Worm (Caenorhabditis elegans): ENCODE measurements around the gene F19G12.11.

The F19G12.11 gene

DNA sequence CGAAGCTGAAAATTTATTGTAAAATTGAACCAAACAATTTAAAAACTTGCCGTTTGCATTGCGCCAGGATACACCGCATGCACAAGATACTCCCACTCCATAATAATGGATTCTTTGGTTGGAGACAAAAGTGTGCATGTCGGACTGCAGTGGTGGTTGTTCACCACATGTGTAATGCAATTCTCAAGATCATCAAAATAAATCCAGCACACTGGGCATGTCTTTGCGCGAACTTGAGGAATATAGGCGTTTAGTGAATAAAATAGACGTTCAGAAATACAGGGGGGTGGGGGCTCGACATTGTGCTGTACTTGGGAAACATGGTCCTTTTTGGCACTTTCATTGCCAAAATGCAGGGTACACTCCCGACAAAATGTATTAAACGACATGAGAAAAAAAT is at the start of gene F19G12.11:
Gene F19G12.11 (minus strand): TSS at position 101 of the 400 bp plus-strand sequence.
- TF ChIP-seq tab-1 (GFP tag; IDR thresholded peaks at IDR 0.05), result no peak

DNA sequence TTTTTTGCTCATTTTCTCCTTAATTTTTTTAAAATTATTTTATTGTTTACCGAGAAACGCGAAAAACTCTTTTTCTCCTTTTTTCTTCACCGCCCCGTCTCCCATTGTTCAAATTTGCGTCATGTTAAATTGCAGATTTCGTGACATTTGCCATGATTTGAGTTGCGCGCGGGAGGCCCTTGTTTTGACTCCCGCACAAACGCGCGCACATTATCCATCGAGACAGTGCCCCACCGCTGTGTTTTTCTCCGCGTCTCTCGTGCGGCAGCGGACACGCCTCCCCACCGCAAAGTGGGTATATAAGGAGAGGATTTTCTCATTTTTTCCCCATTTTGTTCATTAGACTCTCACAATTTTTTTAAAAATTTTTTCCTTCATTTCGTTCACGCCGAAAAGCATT is 49.7 kb upstream of the F19G12.11 start:
- TF ChIP-seq cog-1 (tag; optimal IDR thresholded peaks at IDR 0.05) (no peak), ref-1 (GFP tag; conservative IDR thresholded peaks at IDR 0.05) (no peak), flt-1 (GFP tag; IDR thresholded peaks at IDR 0.05) (no peak), med-1 (GFP tag; optimal IDR thresholded peaks at IDR 0.05; ENCODE audit: insufficient read depth) (no peak), ztf-29 (GFP tag; IDR thresholded peaks at IDR 0.05) (no peak), ztf-23 (GFP tag; IDR thresholded peaks at IDR 0.05) (no peak), T22C8.4 (GFP tag; IDR thresholded peaks at IDR 0.05) (no peak), tab-1 (GFP tag; IDR thresholded peaks at IDR 0.05) (no peak), klf-2 (GFP tag; conservative IDR thresholded peaks at IDR 0.05) (no peak)

ce11 chrX:1473794-1474193 is 47.5 kb upstream of the F19G12.11 start:
- TF ChIP-seq ref-1 (GFP tag; conservative IDR thresholded peaks at IDR 0.05) (no peak), klf-2 (GFP tag; conservative IDR thresholded peaks at IDR 0.05) (no peak), tab-1 (GFP tag; IDR thresholded peaks at IDR 0.05) (no peak), med-1 (GFP tag; optimal IDR thresholded peaks at IDR 0.05; ENCODE audit: insufficient read depth) (no peak), T22C8.4 (GFP tag; IDR thresholded peaks at IDR 0.05) (no peak), cog-1 (tag; optimal IDR thresholded peaks at IDR 0.05) (no peak), ztf-23 (GFP tag; IDR thresholded peaks at IDR 0.05) (no peak), flt-1 (GFP tag; IDR thresholded peaks at IDR 0.05) (no peak), ztf-29 (GFP tag; IDR thresholded peaks at IDR 0.05) (no peak)

DNA sequence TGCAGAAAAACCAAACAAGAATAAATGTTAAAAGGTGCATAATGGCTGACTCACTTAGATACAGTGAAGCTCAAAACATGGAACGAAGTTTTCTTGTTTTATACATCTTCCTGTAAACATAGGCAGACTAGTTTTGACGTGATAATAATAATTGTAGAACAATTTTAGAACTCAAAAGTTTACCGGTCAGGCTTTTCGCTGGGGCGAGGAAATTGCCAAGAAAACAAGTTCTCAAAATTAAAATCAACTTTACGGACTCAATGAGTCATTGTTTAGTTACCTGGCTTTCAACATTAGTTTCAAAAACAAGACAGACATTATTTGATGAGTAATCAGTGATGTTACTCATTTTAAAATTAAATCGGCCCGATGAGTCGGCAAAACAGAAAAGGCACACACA is 46.6 kb upstream of the F19G12.11 start, which contains the start of gene D1005.5:
Gene D1005.5 (minus strand): TSS at position 101 of the 400 bp plus-strand sequence.
- TF ChIP-seq cog-1 (tag; optimal IDR thresholded peaks at IDR 0.05), result no peak
- no peak for TF ChIP-seq ztf-23 (GFP tag; IDR thresholded peaks at IDR 0.05)
- TF ChIP-seq med-1 (GFP tag; optimal IDR thresholded peaks at IDR 0.05; ENCODE audit: insufficient read depth), result no peak

ce11 chrX:1471232-1471631 is 44.9 kb upstream of the F19G12.11 start:
- TF ChIP-seq klf-2 (GFP tag; conservative IDR thresholded peaks at IDR 0.05) (0 out of 2 replicates have a peak, but pooled peaks have one; percentile 20), flt-1 (GFP tag; IDR thresholded peaks at IDR 0.05) (no peak)

DNA sequence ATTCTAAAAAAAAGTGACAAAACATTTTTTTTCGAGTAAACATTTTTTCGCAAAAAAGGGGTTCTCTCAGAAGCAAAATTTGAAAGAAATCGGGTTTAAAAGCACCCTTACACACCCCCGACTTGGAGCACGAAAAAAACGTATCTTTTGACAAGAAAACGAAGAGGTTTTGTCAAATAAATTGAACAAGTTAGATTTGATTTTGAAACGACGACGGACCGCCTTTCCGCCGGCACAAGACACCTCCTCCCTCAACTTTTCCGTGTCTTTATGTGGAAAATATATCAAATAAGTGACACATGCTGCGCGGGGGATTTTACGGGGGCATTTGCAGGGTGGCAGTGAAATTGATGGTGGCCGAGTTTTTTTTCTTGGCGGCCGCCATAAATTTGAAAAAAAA is 41.7 kb upstream of the F19G12.11 start:
- TF ChIP-seq klf-2 (GFP tag; conservative IDR thresholded peaks at IDR 0.05) (no peak), flt-1 (GFP tag; IDR thresholded peaks at IDR 0.05) (no peak), ref-1 (GFP tag; conservative IDR thresholded peaks at IDR 0.05) (no peak), tab-1 (GFP tag; IDR thresholded peaks at IDR 0.05) (no peak), T22C8.4 (GFP tag; IDR thresholded peaks at IDR 0.05) (no peak), cog-1 (tag; optimal IDR thresholded peaks at IDR 0.05) (no peak), ztf-23 (GFP tag; IDR thresholded peaks at IDR 0.05) (no peak), ztf-29 (GFP tag; IDR thresholded peaks at IDR 0.05) (no peak), med-1 (GFP tag; optimal IDR thresholded peaks at IDR 0.05; ENCODE audit: insufficient read depth) (no peak)

ce11 chrX:1464699-1465098 is 38.4 kb upstream of the F19G12.11 start, which contains the start of gene D1005.6:
TSS of gene D1005.6 (minus strand) at chrX:1464799.
- TF ChIP-seq tab-1 (GFP tag; IDR thresholded peaks at IDR 0.05), result no peak
- TF ChIP-seq ztf-29 (GFP tag; IDR thresholded peaks at IDR 0.05), result no peak
- TF ChIP-seq cog-1 (tag; optimal IDR thresholded peaks at IDR 0.05), result no peak

- TF ChIP-seq klf-2 (GFP tag; conservative IDR thresholded peaks at IDR 0.05), result no peak
- TF ChIP-seq tab-1 (GFP tag; IDR thresholded peaks at IDR 0.05), result no peak
- no peak for TF ChIP-seq flt-1 (GFP tag; IDR thresholded peaks at IDR 0.05)
- TF ChIP-seq ref-1 (GFP tag; conservative IDR thresholded peaks at IDR 0.05), result no peak
- TF ChIP-seq ztf-23 (GFP tag; IDR thresholded peaks at IDR 0.05), result no peak
- TF ChIP-seq ztf-29 (GFP tag; IDR thresholded peaks at IDR 0.05), result no peak
- TF ChIP-seq T22C8.4 (GFP tag; IDR thresholded peaks at IDR 0.05), result no peak
- TF ChIP-seq med-1 (GFP tag; optimal IDR thresholded peaks at IDR 0.05; ENCODE audit: insufficient read depth), result no peak
- no peak for TF ChIP-seq cog-1 (tag; optimal IDR thresholded peaks at IDR 0.05)
Observed at ce11 chrX:1459756-1460155, 33.4 kb upstream of the F19G12.11 start.

- TF ChIP-seq T22C8.4 (GFP tag; IDR thresholded peaks at IDR 0.05), result no peak
- no peak for TF ChIP-seq klf-2 (GFP tag; conservative IDR thresholded peaks at IDR 0.05)
- no peak for TF ChIP-seq cog-1 (tag; optimal IDR thresholded peaks at IDR 0.05)
- TF ChIP-seq ztf-23 (GFP tag; IDR thresholded peaks at IDR 0.05), result no peak
Observed at ce11 chrX:1458793-1459192, 32.5 kb upstream of the F19G12.11 start, which contains the start of gene D1005.2. TSS of gene D1005.2 (plus strand) at chrX:1459022.

ce11 chrX:1456350-1457080 is 30.2 kb upstream of the F19G12.11 start:
- TF ChIP-seq med-1 (GFP tag; optimal IDR thresholded peaks at IDR 0.05; ENCODE audit: insufficient read depth) (no peak), cog-1 (tag; optimal IDR thresholded peaks at IDR 0.05) (no peak), tab-1 (GFP tag; IDR thresholded peaks at IDR 0.05) (no peak), ztf-29 (GFP tag; IDR thresholded peaks at IDR 0.05) (no peak), klf-2 (GFP tag; conservative IDR thresholded peaks at IDR 0.05) (no peak), T22C8.4 (GFP tag; IDR thresholded peaks at IDR 0.05) (no peak), ref-1 (GFP tag; conservative IDR thresholded peaks at IDR 0.05) (no peak), ztf-23 (GFP tag; IDR thresholded peaks at IDR 0.05) (no peak), flt-1 (GFP tag; IDR thresholded peaks at IDR 0.05) (no peak)

- TF ChIP-seq klf-2 (GFP tag; conservative IDR thresholded peaks at IDR 0.05) (no peak), tab-1 (GFP tag; IDR thresholded peaks at IDR 0.05) (no peak), cog-1 (tag; optimal IDR thresholded peaks at IDR 0.05) (peak; percentile 90), ztf-29 (GFP tag; IDR thresholded peaks at IDR 0.05) (no peak), flt-1 (GFP tag; IDR thresholded peaks at IDR 0.05) (peak; percentile 45), ztf-23 (GFP tag; IDR thresholded peaks at IDR 0.05) (peak; percentile 64; the same call in 1 of the 2 replicates), T22C8.4 (GFP tag; IDR thresholded peaks at IDR 0.05) (0 out of 2 replicates have a peak, but pooled peaks have one; percentile 10), ref-1 (GFP tag; conservative IDR thresholded peaks at IDR 0.05) (no peak), med-1 (GFP tag; optimal IDR thresholded peaks at IDR 0.05; ENCODE audit: insufficient read depth) (no peak)
Observed at ce11 chrX:1454385-1454784, 28.1 kb upstream of the F19G12.11 start.
